Fruit fly (Drosophila melanogaster): Measurements from ENCODE around the gene CG9483.

The CG9483 gene

dm6 chr2L:8915709-8916108 is 49.1 kb downstream of the CG9483 start:
- TF ChIP-seq CG1621 (tag; optimal IDR thresholded peaks at IDR 0.05) (peak; percentile 53), CG32006 (GFP tag; optimal IDR thresholded peaks at IDR 0.05) (no peak), ss (GFP tag; optimal IDR thresholded peaks at IDR 0.05) (peak in 1 of 2 experiments; percentile 64), CG10631 (GFP tag; optimal IDR thresholded peaks at IDR 0.05) (no peak)

All from whole organism, prepupa.